Fruit fly (Drosophila melanogaster) whole organism, embryonic: ENCODE data around the gene CG31687.
A peak's percentile ranks its signal among the peaks of the same experiment; 100 is the strongest.

Experiments used
- B-H2 ChIP-seq: fragments of 200-800 bp; sonication (Bioruptor generic); optimal IDR thresholded peaks from 2 replicates; lab custom pipeline; 2018; ENCODE audit warnings: missing biosample characterization, mild to moderate bottlenecking, missing genetic modification characterization
- BtbVII ChIP-seq: fragments of 200-800 bp; sonication (Bioruptor generic); optimal IDR thresholded peaks from 3 replicates; lab custom pipeline; 2017; ENCODE audit warnings: missing biosample characterization, mild to moderate bottlenecking, missing genetic modification characterization
- CG11560 ChIP-seq: fragments of 200-800 bp; sonication (Bioruptor generic); IDR thresholded peaks from 3 replicates; pipeline ENCODE4 v1.3.6; 2022; ENCODE audit warnings: missing biosample characterization, missing genetic modification characterization
- CG11696 ChIP-seq: fragments of 200-800 bp; sonication (Bioruptor generic); IDR thresholded peaks from 2 replicates; pipeline ENCODE4 v1.3.6; 2022; ENCODE audit warnings: missing biosample characterization, missing genetic modification characterization
- CG1233 ChIP-seq: fragments of 200-800 bp; sonication (Bioruptor generic); optimal IDR thresholded peaks from 4 replicates; lab custom pipeline; 2018; ENCODE audit warnings: missing biosample characterization, mild to moderate bottlenecking, missing genetic modification characterization
- CG13424 ChIP-seq: fragments of 200-800 bp; sonication (Bioruptor generic); optimal IDR thresholded peaks from 2 replicates; lab custom pipeline; 2019; ENCODE audit warnings: missing biosample characterization, mild to moderate bottlenecking, missing genetic modification characterization, moderate library complexity
- CG14667 ChIP-seq: fragments of 200-800 bp; sonication (Bioruptor generic); IDR thresholded peaks from 2 replicates; pipeline ENCODE4 v1.3.6; 2022; ENCODE audit warnings: missing biosample characterization, missing genetic modification characterization
- CG17802 ChIP-seq: fragments of 200-800 bp; sonication (Bioruptor generic); optimal IDR thresholded peaks from 2 replicates; lab custom pipeline; 2018; ENCODE audit warnings: missing biosample characterization, mild to moderate bottlenecking, missing genetic modification characterization, moderate library complexity
- CG17829 ChIP-seq: fragments of 200-800 bp; optimal IDR thresholded peaks from 2 replicates; lab custom pipeline; 2019; ENCODE audit warnings: missing biosample characterization, mild to moderate bottlenecking, missing genetic modification characterization, moderate library complexity
- CG6813 ChIP-seq: fragments of 200-800 bp; sonication (Bioruptor generic); optimal IDR thresholded peaks from 2 replicates; lab custom pipeline; 2017; ENCODE audit warnings: missing biosample characterization, missing genetic modification characterization, mild to moderate bottlenecking, moderate library complexity, missing genetic modification reagents
- CG7357 ChIP-seq: fragments of 200-800 bp; sonication (Bioruptor generic); IDR thresholded peaks from 3 replicates; pipeline ENCODE4 v1.3.6; 2022; ENCODE audit warnings: missing biosample characterization, missing genetic modification characterization
- CG8290 ChIP-seq, 3 experiments: fragments of 200-800 bp; sonication (Bioruptor generic); optimal IDR thresholded peaks; 2 replicates each; lab custom pipeline; 2016 to 2019; ENCODE audit warnings: missing biosample characterization in 3 of 3, missing genetic modification characterization in 3 of 3, mild to moderate bottlenecking in 2 of 3, moderate library complexity in 1 of 3
- CG9817 ChIP-seq: fragments of 200-800 bp; sonication (Bioruptor generic); optimal IDR thresholded peaks from 2 replicates; lab custom pipeline; 2018; ENCODE audit warnings: missing biosample characterization, mild to moderate bottlenecking, missing genetic modification characterization, moderate library complexity
- Camta ChIP-seq: fragments of 200-800 bp; sonication (Bioruptor generic); optimal IDR thresholded peaks from 2 replicates; lab custom pipeline; 2016; ENCODE audit warnings: missing biosample characterization, missing genetic modification characterization
- Hr3 ChIP-seq: fragments of 200-800 bp; sonication (Bioruptor generic); optimal IDR thresholded peaks from 3 replicates; lab custom pipeline; 2016; ENCODE audit warnings: missing biosample characterization, missing genetic modification characterization
- Hr51 ChIP-seq, 2 experiments: fragments of 200-800 bp; sonication (Bioruptor generic); optimal IDR thresholded peaks; 2 replicates in 1 of 2; 3 replicates in 1 of 2; lab custom pipeline; 2016 to 2018; ENCODE audit warnings: missing biosample characterization in 2 of 2, missing genetic modification characterization in 2 of 2, mild to moderate bottlenecking in 1 of 2, moderate library complexity in 1 of 2
- MBD-R2 ChIP-seq: fragments of 200-800 bp; sonication (Bioruptor generic); IDR thresholded peaks from 2 replicates; pipeline ENCODE4 v1.3.6; 2022; ENCODE audit warnings: missing biosample characterization, missing genetic modification characterization
- Meics ChIP-seq: fragments of 200-800 bp; sonication (Bioruptor generic); optimal IDR thresholded peaks from 2 replicates; lab custom pipeline; 2017; ENCODE audit warnings: missing biosample characterization, mild to moderate bottlenecking, missing genetic modification characterization
- Nf-YB ChIP-seq: fragments of 200-800 bp; sonication (Bioruptor generic); optimal IDR thresholded peaks from 3 replicates; lab custom pipeline; 2019; ENCODE audit warnings: missing biosample characterization, mild to moderate bottlenecking, missing genetic modification characterization, moderate library complexity
- Optix ChIP-seq: fragments of 200-800 bp; sonication (Bioruptor generic); IDR thresholded peaks from 3 replicates; pipeline ENCODE4 v1.3.6; 2022; ENCODE audit warnings: missing biosample characterization, missing genetic modification characterization
- Rfx ChIP-seq: fragments of 200-800 bp; sonication (Bioruptor generic); IDR thresholded peaks from 2 replicates; pipeline ENCODE4 v1.3.6; 2022; ENCODE audit warnings: missing biosample characterization, missing genetic modification characterization
- Usf ChIP-seq: fragments of 200-800 bp; sonication (Bioruptor generic); optimal IDR thresholded peaks from 2 replicates; lab custom pipeline; 2017; ENCODE audit warnings: missing genotype, missing biosample characterization, missing genetic modification characterization
- Vsx1 ChIP-seq: fragments of 200-800 bp; sonication (Bioruptor generic); optimal IDR thresholded peaks from 2 replicates; lab custom pipeline; 2017; ENCODE audit warnings: missing biosample characterization, mild to moderate bottlenecking, missing genetic modification characterization, missing genetic modification reagents
- al ChIP-seq: fragments of 200-800 bp; sonication (Bioruptor generic); IDR thresholded peaks from 2 replicates; pipeline ENCODE4 v1.3.6; 2022; ENCODE audit warnings: missing biosample characterization, missing genetic modification characterization
- ase ChIP-seq: fragments of 200-800 bp; sonication (Bioruptor generic); IDR thresholded peaks from 3 replicates; pipeline ENCODE4 v1.3.6; 2022; ENCODE audit warnings: missing biosample characterization, missing genetic modification characterization
- cato ChIP-seq: fragments of 200-800 bp; sonication (Bioruptor generic); optimal IDR thresholded peaks from 2 replicates; lab custom pipeline; 2016; ENCODE audit warnings: missing biosample characterization, missing genetic modification characterization, borderline replicate concordance
- crol ChIP-seq: fragments of 200-800 bp; sonication (Bioruptor generic); IDR thresholded peaks from 2 replicates; pipeline ENCODE4 v1.3.6; 2022; ENCODE audit warnings: missing biosample characterization, missing genetic modification characterization
- crp ChIP-seq, 2 experiments: fragments of 200-800 bp; sonication (Bioruptor generic); optimal IDR thresholded peaks; 2 replicates in 1 of 2; 3 replicates in 1 of 2; lab custom pipeline; 2017; ENCODE audit warnings: missing biosample characterization in 2 of 2, missing genetic modification characterization in 2 of 2, mild to moderate bottlenecking in 1 of 2, moderate library complexity in 1 of 2
- danr ChIP-seq: fragments of 200-800 bp; sonication (Bioruptor generic); IDR thresholded peaks from 2 replicates; pipeline ENCODE4 v1.3.6; 2022; ENCODE audit warnings: missing biosample characterization, missing genetic modification characterization
- eve ChIP-seq, 2 experiments: fragments of >200 bp; optimal IDR thresholded peaks; 2 replicates each; lab custom pipeline; 2017; ENCODE audit warnings: missing biosample characterization in 2 of 2, missing genetic modification characterization in 2 of 2
- grau ChIP-seq: fragments of 200-800 bp; optimal IDR thresholded peaks from 3 replicates; lab custom pipeline; 2019; ENCODE audit warnings: missing biosample characterization, mild to moderate bottlenecking, missing genetic modification characterization, moderate library complexity
- gro ChIP-seq: fragments of 200-800 bp; sonication (Bioruptor generic); optimal IDR thresholded peaks from 2 replicates; lab custom pipeline; 2016; ENCODE audit warnings: missing biosample characterization, missing genetic modification characterization
- lmd ChIP-seq: fragments of 200-800 bp; sonication (Bioruptor generic); IDR thresholded peaks from 2 replicates; pipeline ENCODE4 v1.3.6; 2022; ENCODE audit warnings: missing biosample characterization, missing genetic modification characterization
- otp ChIP-seq: fragments of 200-800 bp; sonication (Bioruptor generic); IDR thresholded peaks from 3 replicates; pipeline ENCODE4, ENCODE4 v1.3.6; 2022; ENCODE audit warnings: missing biosample characterization, missing genetic modification characterization
- pan ChIP-seq, 4 experiments: fragments of >200 bp in 3 of 4; fragments of 200-800 bp in 1 of 4; sonication (Bioruptor generic) in 1 of 4; optimal IDR thresholded peaks in 3 of 4; IDR thresholded peaks in 1 of 4; 2 replicates each; pipeline versions ENCODE4 v1.3.6 to Lab custom; 2017 to 2022; ENCODE audit warnings: missing biosample characterization in 2 of 4, missing genetic modification characterization in 2 of 4, mixed read lengths in 1 of 4
- prd ChIP-seq, 3 experiments: fragments of >200 bp in 2 of 3; fragments of 200-800 bp in 1 of 3; sonication (Bioruptor generic) in 1 of 3; optimal IDR thresholded peaks in 2 of 3; IDR thresholded peaks in 1 of 3; 2 replicates in 2 of 3; 3 replicates in 1 of 3; pipeline versions ENCODE4 v1.3.6 to Lab custom; 2017 to 2022; ENCODE audit warnings: missing biosample characterization in 1 of 3, missing genetic modification characterization in 1 of 3
- pros ChIP-seq: fragments of 200-800 bp; sonication (Bioruptor generic); optimal IDR thresholded peaks from 3 replicates; lab custom pipeline; 2019; ENCODE audit warnings: missing biosample characterization, mild to moderate bottlenecking, missing genetic modification characterization, moderate library complexity
- run ChIP-seq: fragments of 200-800 bp; sonication (Bioruptor generic); optimal IDR thresholded peaks from 3 replicates; lab custom pipeline; 2018; ENCODE audit warnings: missing biosample characterization, mild to moderate bottlenecking, missing genetic modification characterization
- seq ChIP-seq: fragments of 200-800 bp; sonication (Bioruptor generic); IDR thresholded peaks from 2 replicates; pipeline ENCODE4 v1.3.6; 2022; ENCODE audit warnings: missing biosample characterization, missing genetic modification characterization
- shn ChIP-seq: fragments of 200-800 bp; sonication (Bioruptor generic); optimal IDR thresholded peaks from 3 replicates; lab custom pipeline; 2016; ENCODE audit warnings: missing biosample characterization, missing genetic modification characterization
- slbo ChIP-seq: fragments of 200-800 bp; sonication (Bioruptor generic); IDR thresholded peaks from 2 replicates; pipeline ENCODE4 v1.3.6; 2022; ENCODE audit warnings: missing biosample characterization, missing genetic modification characterization
- stwl ChIP-seq: fragments of 200-800 bp; sonication (Bioruptor generic); optimal IDR thresholded peaks from 3 replicates; lab custom pipeline; 2018; ENCODE audit warnings: missing biosample characterization, mild to moderate bottlenecking, missing genetic modification characterization, moderate library complexity
- tll ChIP-seq, 2 experiments: fragments of 200-800 bp in 1 of 2; fragments of >200 bp in 1 of 2; sonication (Bioruptor generic) in 1 of 2; optimal IDR thresholded peaks; 2 replicates each; lab custom pipeline; 2017 to 2019; ENCODE audit warnings: missing biosample characterization in 2 of 2, missing genetic modification characterization in 2 of 2, mild to moderate bottlenecking in 1 of 2, moderate library complexity in 1 of 2
- trem ChIP-seq: fragments of 200-800 bp; optimal IDR thresholded peaks from 3 replicates; lab custom pipeline; 2019; ENCODE audit warnings: missing biosample characterization, mild to moderate bottlenecking, missing genetic modification characterization, moderate library complexity
- twi ChIP-seq: fragments of 200-800 bp; optimal IDR thresholded peaks from 2 replicates; lab custom pipeline; 2019; ENCODE audit warnings: missing biosample characterization, mild to moderate bottlenecking, missing genetic modification characterization, moderate library complexity
- unc-4 ChIP-seq: fragments of 200-800 bp; sonication (Bioruptor generic); IDR thresholded peaks from 2 replicates; pipeline ENCODE4 v1.3.6; 2022; ENCODE audit warnings: missing biosample characterization, missing genetic modification characterization; ENCODE audit not compliant: partially characterized antibody
- vvl ChIP-seq: fragments of 200-800 bp; sonication (Bioruptor generic); IDR thresholded peaks from 2 replicates; pipeline ENCODE4 v1.3.6; 2022; ENCODE audit warnings: missing biosample characterization, missing genetic modification characterization

The CG31687 gene

DNA sequence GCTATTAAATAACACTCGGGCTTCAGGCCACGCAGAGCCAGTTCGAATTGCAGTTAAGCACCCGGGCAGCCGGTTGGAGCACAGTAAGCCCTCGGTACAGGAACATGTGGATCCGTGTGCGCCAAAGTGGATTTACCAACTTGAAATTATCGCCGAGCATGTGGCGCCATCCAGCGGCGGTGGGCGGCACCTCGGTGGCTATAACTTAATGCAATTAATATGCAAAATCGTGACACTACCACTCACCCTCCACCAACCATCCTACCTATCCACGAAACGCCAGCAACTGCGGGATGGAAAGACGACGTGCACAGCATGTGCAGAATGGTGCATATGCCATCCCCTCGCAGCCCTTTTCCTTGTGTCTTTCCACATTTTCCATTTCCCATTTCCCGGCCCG lies 38.1 kb downstream of the CG31687 start (continued):
- 0 out of 2 replicates have a peak, but pooled peaks have one; percentile 9 for TF ChIP-seq CG11696
- TF ChIP-seq pan (optimal IDR thresholded peaks at IDR 0.05; lab: Kevin White, UChicago), result no peak
- no peak for TF ChIP-seq pan (GFP tag; optimal IDR thresholded peaks at IDR 0.05 in 1 of 2, IDR thresholded peaks at IDR 0.05 in 1 of 2)
- no peak for TF ChIP-seq otp (GFP tag; lab: Robert Waterston, UW)
- no peak for TF ChIP-seq tll (GFP tag; optimal IDR thresholded peaks at IDR 0.05; lab: Kevin White, UChicago)
- TF ChIP-seq pros (GFP tag; lab: Kevin White, UChicago), result peak; percentile 11
- peak; percentile 44; the same call in 1 of the 2 replicates for TF ChIP-seq crol
- peak; percentile 44 for TF ChIP-seq twi (tag; lab: Kevin White, UChicago)
- TF ChIP-seq CG14667 (GFP tag; lab: Robert Waterston, UW), result no peak
- no peak for TF ChIP-seq shn
- TF ChIP-seq unc-4 (GFP tag; lab: Robert Waterston, UW), result no peak
- no peak for TF ChIP-seq gro
- TF ChIP-seq eve (GFP tag; optimal IDR thresholded peaks at IDR 0.05; lab: Kevin White, UChicago), result peak in 1 of 2 experiments; percentile 43
- no peak for TF ChIP-seq Usf
- TF ChIP-seq grau (tag; lab: Kevin White, UChicago), result peak; percentile 28
- no peak for TF ChIP-seq MBD-R2 (GFP tag; lab: Robert Waterston, UW)
- 0 out of 3 replicates have a peak, but pooled peaks have one; percentile 9 for TF ChIP-seq Optix

dm6 chr2L:20494423-20495052 lies 44.5 kb downstream of the CG31687 start, which contains the start of gene CG34007:
TSS of gene CG34007 (plus strand) at chr2L:20495030.
- TF ChIP-seq ase (GFP tag; lab: Robert Waterston, UW) (peak; percentile 52; the same call in 2 of the 3 replicates), CG17829 (tag; lab: Kevin White, UChicago) (peak; percentile 94), Vsx1 (GFP tag; lab: Kevin White, UChicago) (peak; percentile 70), CG8290 (GFP tag; optimal IDR thresholded peaks at IDR 0.05; lab: Kevin White, UChicago) (peak; percentile 54), CG8290 (tag; optimal IDR thresholded peaks at IDR 0.05; lab: Kevin White, UChicago) (peak in 1 of 2 experiments; percentile 13), slbo (GFP tag; lab: Robert Waterston, UW) (peak; percentile 66), al (GFP tag; lab: Robert Waterston, UW) (no peak), Meics (GFP tag; lab: Kevin White, UChicago) (peak; percentile 41), seq (peak; percentile 43; the same call in 1 of the 2 replicates), lmd (GFP tag; lab: Robert Waterston, UW) (peak; percentile 84), Rfx (GFP tag; lab: Robert Waterston, UW) (peak; percentile 27; the same call in 1 of the 2 replicates), Camta (GFP tag; lab: Kevin White, UChicago) (no peak), trem (peak; percentile 86), Hr51 (GFP tag; optimal IDR thresholded peaks at IDR 0.05; lab: Kevin White, UChicago) (peak in 1 of 2 experiments; percentile 87), CG13424 (peak; percentile 92), CG11560 (tag; lab: Robert Waterston, UW) (0 out of 3 replicates have a peak, but pooled peaks have one; percentile 19), B-H2 (GFP tag; lab: Kevin White, UChicago) (no peak), prd (optimal IDR thresholded peaks at IDR 0.05; lab: Kevin White, UChicago) (no peak), prd (GFP tag; IDR thresholded peaks at IDR 0.05; lab: Robert Waterston, UW) (peak; percentile 75; the same call in 1 of the 3 replicates), CG6813 (peak; percentile 66), CG7357 (peak; percentile 22; the same call in 1 of the 3 replicates), crp (GFP tag; optimal IDR thresholded peaks at IDR 0.05; lab: Kevin White, UChicago) (peak in 1 of 2 experiments; percentile 32), run (tag; lab: Kevin White, UChicago) (peak; percentile 73), stwl (tag; lab: Kevin White, UChicago) (peak; percentile 89), cato (GFP tag; lab: Kevin White, UChicago) (peak; percentile 46), Nf-YB (GFP tag; lab: Kevin White, UChicago) (peak; percentile 72), CG17802 (no peak), CG9817 (tag; lab: Kevin White, UChicago) (peak; percentile 63), vvl (GFP tag; lab: Robert Waterston, UW) (peak; percentile 79), BtbVII (peak; percentile 52), danr (GFP tag; lab: Robert Waterston, UW) (no peak; the same call in 1 of the 2 replicates), Hr3 (GFP tag; lab: Kevin White, UChicago) (peak; percentile 83), CG1233 (GFP tag; lab: Kevin White, UChicago) (peak; percentile 48)
